Worm (Caenorhabditis elegans): Measurements from ENCODE around the gene ins-16.

DNA sequence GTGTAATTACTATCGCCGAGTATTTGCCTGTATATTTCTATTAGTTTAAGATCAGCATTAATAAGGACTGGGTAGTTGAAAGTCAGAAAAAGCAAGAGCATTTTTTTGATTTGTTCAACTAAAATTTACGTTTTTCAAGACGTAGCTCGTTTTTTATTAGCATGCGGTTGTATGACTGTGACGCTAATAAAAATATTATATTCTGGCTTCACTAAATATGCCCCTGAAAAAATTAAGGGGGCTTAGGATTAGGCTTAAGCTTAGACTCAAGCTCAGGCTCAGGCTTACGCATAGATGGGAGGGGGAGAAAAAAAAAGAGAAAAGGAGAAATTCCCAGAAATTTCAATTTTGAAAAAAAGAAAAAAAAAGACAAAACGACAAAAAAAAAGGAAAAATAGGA lies 3.2 kb downstream of the ins-16 start, which contains the start of gene Y39A3A.2:
- TF ChIP-seq ets-4 (tag; optimal IDR thresholded peaks at IDR 0.05) (no peak), elt-2 (tag; optimal IDR thresholded peaks at IDR 0.05) (no peak)

All from whole organism, late embryonic.